Fruit fly (Drosophila melanogaster) whole organism, embryonic: ENCODE data around the gene dmrt11E.

ENCODE experiments used
- ATbp ChIP-seq: fragments of 200-800 bp; sonication (Bioruptor generic); optimal IDR thresholded peaks from 2 replicates; lab custom pipeline; 2017; ENCODE audit warnings: missing biosample characterization, mild to moderate bottlenecking, missing genetic modification characterization, missing genetic modification reagents
- BtbVII ChIP-seq: fragments of 200-800 bp; sonication (Bioruptor generic); optimal IDR thresholded peaks from 3 replicates; lab custom pipeline; 2017; ENCODE audit warnings: missing biosample characterization, mild to moderate bottlenecking, missing genetic modification characterization
- CG10274 ChIP-seq: fragments of 200-800 bp; sonication (Bioruptor generic); optimal IDR thresholded peaks from 3 replicates; lab custom pipeline; 2017; ENCODE audit warnings: missing biosample characterization, mild to moderate bottlenecking, missing genetic modification characterization
- CG10565 ChIP-seq: fragments of 200-800 bp; sonication (Bioruptor generic); optimal IDR thresholded peaks from 3 replicates; lab custom pipeline; 2016; ENCODE audit warnings: missing biosample characterization, mild to moderate bottlenecking, missing genetic modification characterization
- CG12104 ChIP-seq: fragments of 200-800 bp; sonication (Bioruptor generic); optimal IDR thresholded peaks from 3 replicates; lab custom pipeline; 2016; ENCODE audit warnings: missing biosample characterization, missing genetic modification characterization
- CG15011 ChIP-seq: fragments of 200-800 bp; sonication (Bioruptor generic); optimal IDR thresholded peaks from 3 replicates; lab custom pipeline; 2018; ENCODE audit warnings: missing biosample characterization, mild to moderate bottlenecking, missing genetic modification characterization
- CG15269 ChIP-seq: fragments of 200-800 bp; sonication (Bioruptor generic); optimal IDR thresholded peaks from 2 replicates; lab custom pipeline; 2018; ENCODE audit warnings: missing biosample characterization, mild to moderate bottlenecking, missing genetic modification characterization, moderate library complexity
- CG15479 ChIP-seq: fragments of 200-800 bp; sonication (Bioruptor generic); optimal IDR thresholded peaks from 3 replicates; lab custom pipeline; 2019; ENCODE audit warnings: missing biosample characterization, mild to moderate bottlenecking, missing genetic modification characterization, moderate library complexity
- CG1602 ChIP-seq: fragments of 200-800 bp; sonication (Bioruptor generic); optimal IDR thresholded peaks from 3 replicates; lab custom pipeline; 2016; ENCODE audit warnings: missing biosample characterization, missing genetic modification characterization
- CG1647 ChIP-seq: fragments of 200-800 bp; sonication (Bioruptor generic); optimal IDR thresholded peaks from 3 replicates; lab custom pipeline; 2016; ENCODE audit warnings: missing biosample characterization, missing genetic modification characterization
- CG18011 ChIP-seq: fragments of 200-800 bp; sonication (Bioruptor generic); optimal IDR thresholded peaks from 2 replicates; lab custom pipeline; 2017; ENCODE audit warnings: missing biosample characterization, missing genetic modification characterization, mild to moderate bottlenecking, moderate library complexity, missing genotype
- CG1832 ChIP-seq: fragments of 200-800 bp; sonication (Bioruptor generic); optimal IDR thresholded peaks from 2 replicates; lab custom pipeline; 2017; ENCODE audit warnings: missing biosample characterization, mild to moderate bottlenecking, missing genetic modification characterization, inconsistent platforms
- CG2875 ChIP-seq: fragments of 200-800 bp; sonication (Bioruptor generic); optimal IDR thresholded peaks from 2 replicates; lab custom pipeline; 2017; ENCODE audit warnings: missing biosample characterization, mild to moderate bottlenecking, missing genetic modification characterization, missing genetic modification reagents
- CG30020 ChIP-seq: fragments of 200-800 bp; optimal IDR thresholded peaks from 2 replicates; lab custom pipeline; 2019; ENCODE audit warnings: missing biosample characterization, mild to moderate bottlenecking, missing genetic modification characterization, moderate library complexity
- CG31365 ChIP-seq: fragments of 200-800 bp; sonication (Bioruptor generic); optimal IDR thresholded peaks from 2 replicates; lab custom pipeline; 2018; ENCODE audit warnings: missing biosample characterization, mild to moderate bottlenecking, missing genetic modification characterization
- CG3163 ChIP-seq: fragments of 200-800 bp; sonication (Bioruptor generic); optimal IDR thresholded peaks from 3 replicates; lab custom pipeline; 2016; ENCODE audit warnings: missing biosample characterization, missing genetic modification characterization
- CG3995 ChIP-seq: fragments of 200-800 bp; sonication (Bioruptor generic); optimal IDR thresholded peaks from 3 replicates; lab custom pipeline; 2016; ENCODE audit warnings: missing biosample characterization, missing genetic modification characterization
- CG4730 ChIP-seq: fragments of 200-800 bp; sonication (Bioruptor generic); IDR thresholded peaks from 2 replicates; pipeline ENCODE4 v1.3.6; 2022; ENCODE audit warnings: missing biosample characterization, missing genetic modification characterization
- CG4820 ChIP-seq: fragments of 200-800 bp; sonication (Bioruptor generic); optimal IDR thresholded peaks from 3 replicates; lab custom pipeline; 2016; ENCODE audit warnings: missing biosample characterization, missing genetic modification characterization
- CG6272 ChIP-seq: fragments of 200-800 bp; sonication (Bioruptor generic); IDR thresholded peaks from 2 replicates; pipeline ENCODE4 v1.3.6; 2022; ENCODE audit warnings: missing biosample characterization, missing genetic modification characterization
- CG6765 ChIP-seq: fragments of 200-800 bp; sonication (Bioruptor generic); optimal IDR thresholded peaks from 3 replicates; lab custom pipeline; 2017; ENCODE audit warnings: missing biosample characterization, mild to moderate bottlenecking, missing genetic modification characterization
- CG6813 ChIP-seq: fragments of 200-800 bp; sonication (Bioruptor generic); optimal IDR thresholded peaks from 2 replicates; lab custom pipeline; 2017; ENCODE audit warnings: missing biosample characterization, missing genetic modification characterization, mild to moderate bottlenecking, moderate library complexity, missing genetic modification reagents
- CG7372 ChIP-seq: fragments of 200-800 bp; sonication (Bioruptor generic); IDR thresholded peaks from 2 replicates; pipeline ENCODE4 v1.3.6; 2022; ENCODE audit warnings: missing biosample characterization, missing genetic modification characterization
- Dbx ChIP-seq: fragments of 200-800 bp; sonication (Bioruptor generic); IDR thresholded peaks from 3 replicates; pipeline ENCODE4 v1.3.6; 2022; ENCODE audit warnings: missing biosample characterization, missing genetic modification characterization
- Doc3 ChIP-seq: fragments of 200-800 bp; sonication (Bioruptor generic); IDR thresholded peaks from 3 replicates; pipeline ENCODE4 v1.3.6; 2022; ENCODE audit warnings: missing biosample characterization, missing genetic modification characterization; ENCODE audit not compliant: partially characterized antibody
- H2.0 ChIP-seq: fragments of 200-800 bp; sonication (Bioruptor generic); IDR thresholded peaks from 2 replicates; pipeline ENCODE4 v1.3.6; 2022; ENCODE audit warnings: missing biosample characterization, missing genetic modification characterization
- HLH54F ChIP-seq: fragments of 200-800 bp; sonication (Bioruptor generic); optimal IDR thresholded peaks from 3 replicates; lab custom pipeline; 2016; ENCODE audit warnings: missing biosample characterization, missing genetic modification characterization
- HmgD ChIP-seq: fragments of 200-800 bp; sonication (Bioruptor generic); optimal IDR thresholded peaks from 3 replicates; lab custom pipeline; 2016; ENCODE audit warnings: missing biosample characterization, missing genetic modification characterization
- Lhr ChIP-seq: fragments of 200-800 bp; sonication (Bioruptor generic); optimal IDR thresholded peaks from 3 replicates; lab custom pipeline; 2017; ENCODE audit warnings: mild to moderate bottlenecking, missing biosample characterization, missing genetic modification reagents, missing genetic modification characterization
- Lim3 ChIP-seq: fragments of 200-800 bp; sonication (Bioruptor generic); IDR thresholded peaks from 2 replicates; pipeline ENCODE4 v1.3.6; 2022; ENCODE audit warnings: missing biosample characterization, missing genetic modification characterization
- Oaz ChIP-seq: fragments of 200-800 bp; sonication (Bioruptor generic); IDR thresholded peaks from 2 replicates; pipeline ENCODE4 v1.3.6; 2022; ENCODE audit warnings: missing biosample characterization, missing genetic modification characterization
- Scr ChIP-seq: fragments of 200-800 bp; sonication (Bioruptor generic); IDR thresholded peaks from 2 replicates; pipeline ENCODE4 v1.3.6; 2022; ENCODE audit warnings: missing biosample characterization, missing genetic modification characterization; ENCODE audit not compliant: partially characterized antibody
- Taf1 ChIP-seq: fragments of 200-800 bp; sonication (Bioruptor generic); IDR thresholded peaks from 2 replicates; pipeline ENCODE4 v1.3.6; 2022; ENCODE audit warnings: missing biosample characterization, missing genetic modification characterization
- al ChIP-seq: fragments of 200-800 bp; sonication (Bioruptor generic); IDR thresholded peaks from 2 replicates; pipeline ENCODE4 v1.3.6; 2022; ENCODE audit warnings: missing biosample characterization, missing genetic modification characterization
- bab2 ChIP-seq: fragments of 200-800 bp; sonication (Bioruptor generic); optimal IDR thresholded peaks from 2 replicates; lab custom pipeline; 2016; ENCODE audit warnings: missing biosample characterization, missing genetic modification characterization
- bowl ChIP-seq: fragments of 200-800 bp; sonication (Bioruptor generic); IDR thresholded peaks from 2 replicates; pipeline ENCODE4 v1.3.6; 2022; ENCODE audit warnings: missing biosample characterization, missing genetic modification characterization
- cato ChIP-seq: fragments of 200-800 bp; sonication (Bioruptor generic); optimal IDR thresholded peaks from 2 replicates; lab custom pipeline; 2016; ENCODE audit warnings: missing biosample characterization, missing genetic modification characterization, borderline replicate concordance
- croc ChIP-seq: fragments of 200-800 bp; sonication (Bioruptor generic); conservative IDR thresholded peaks from 3 replicates; pipeline ENCODE4 v1.3.6; 2022; ENCODE audit warnings: missing biosample characterization, missing genetic modification characterization
- dati ChIP-seq: fragments of 200-800 bp; sonication (Bioruptor generic); IDR thresholded peaks from 2 replicates; pipeline ENCODE4 v1.3.6; 2022; ENCODE audit warnings: missing biosample characterization, missing genetic modification characterization
- eve ChIP-seq, 2 experiments: fragments of >200 bp; optimal IDR thresholded peaks; 2 replicates each; lab custom pipeline; 2017; ENCODE audit warnings: missing biosample characterization in 2 of 2, missing genetic modification characterization in 2 of 2
- fd3F ChIP-seq: fragments of 200-800 bp; sonication (Bioruptor generic); optimal IDR thresholded peaks from 2 replicates; lab custom pipeline; 2018; ENCODE audit warnings: missing biosample characterization, mild to moderate bottlenecking, missing genetic modification characterization, moderate library complexity
- klu ChIP-seq: fragments of 200-800 bp; sonication (Bioruptor generic); IDR thresholded peaks from 2 replicates; pipeline ENCODE4 v1.3.6; 2022; ENCODE audit warnings: missing biosample characterization, missing genetic modification characterization
- odd ChIP-seq: fragments of 200-800 bp; sonication (Bioruptor generic); optimal IDR thresholded peaks from 2 replicates; lab custom pipeline; 2017; ENCODE audit warnings: missing biosample characterization, mild to moderate bottlenecking, missing genetic modification characterization
- pho ChIP-seq: fragments of 200-800 bp; sonication (Bioruptor generic); optimal IDR thresholded peaks from 2 replicates; lab custom pipeline; 2016; ENCODE audit warnings: missing biosample characterization, missing genetic modification characterization
- pita ChIP-seq: fragments of 200-800 bp; sonication (Bioruptor generic); optimal IDR thresholded peaks from 2 replicates; lab custom pipeline; 2017; ENCODE audit warnings: missing biosample characterization, mild to moderate bottlenecking, missing genetic modification characterization
- sim ChIP-seq: fragments of 200-800 bp; sonication (Bioruptor generic); IDR thresholded peaks from 2 replicates; pipeline ENCODE4 v1.3.6; 2022; ENCODE audit warnings: missing biosample characterization, missing genetic modification characterization
- slbo ChIP-seq: fragments of 200-800 bp; sonication (Bioruptor generic); IDR thresholded peaks from 2 replicates; pipeline ENCODE4 v1.3.6; 2022; ENCODE audit warnings: missing biosample characterization, missing genetic modification characterization
- sqz ChIP-seq: fragments of 200-800 bp; sonication (Bioruptor generic); optimal IDR thresholded peaks from 3 replicates; lab custom pipeline; 2018; ENCODE audit warnings: missing biosample characterization, mild to moderate bottlenecking, missing genetic modification characterization
- stwl ChIP-seq: fragments of 200-800 bp; sonication (Bioruptor generic); optimal IDR thresholded peaks from 3 replicates; lab custom pipeline; 2018; ENCODE audit warnings: missing biosample characterization, mild to moderate bottlenecking, missing genetic modification characterization, moderate library complexity
- twi ChIP-seq: fragments of 200-800 bp; optimal IDR thresholded peaks from 2 replicates; lab custom pipeline; 2019; ENCODE audit warnings: missing biosample characterization, mild to moderate bottlenecking, missing genetic modification characterization, moderate library complexity
- unpg ChIP-seq: fragments of 200-800 bp; sonication (Bioruptor generic); optimal IDR thresholded peaks from 3 replicates; lab custom pipeline; 2018; ENCODE audit warnings: missing biosample characterization, mild to moderate bottlenecking, missing genetic modification characterization, moderate library complexity

Gene dmrt11E

DNA sequence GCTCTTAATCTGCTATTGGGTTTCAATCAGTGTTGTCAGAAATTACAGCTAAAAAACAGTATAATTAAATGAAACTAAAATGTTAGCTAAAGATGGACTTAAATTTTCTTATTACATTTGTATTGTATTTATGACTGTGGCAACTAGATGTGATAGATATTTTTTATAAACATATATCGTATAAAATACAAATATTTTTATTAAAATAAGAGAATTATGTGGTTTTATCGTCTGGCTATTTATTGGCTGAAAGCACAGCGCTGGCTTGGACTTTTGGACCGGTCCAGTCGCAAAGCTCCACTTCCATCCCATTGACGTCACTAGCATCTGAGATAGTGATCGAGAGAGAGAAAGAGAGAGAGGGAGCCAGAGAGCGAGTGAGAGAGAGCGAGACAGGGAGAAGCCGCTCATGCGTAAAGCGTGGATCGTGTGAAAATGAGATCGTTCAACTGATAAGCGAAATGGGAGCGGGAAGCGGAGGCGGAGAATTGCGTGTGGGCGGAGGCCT, 48.6 kb upstream of the dmrt11E start (continued):
- no peak for TF ChIP-seq Taf1 (GFP tag; lab: Robert Waterston, UW)
- TF ChIP-seq H2.0: no peak
- TF ChIP-seq stwl (tag; lab: Kevin White, UChicago): no peak
- TF ChIP-seq HmgD (GFP tag; lab: Kevin White, UChicago): no peak
- TF ChIP-seq CG7372: no peak
- no peak for TF ChIP-seq Oaz (GFP tag; lab: Robert Waterston, UW)
- TF ChIP-seq CG10274 (GFP tag; lab: Kevin White, UChicago): no peak
- no peak for TF ChIP-seq CG6272 (GFP tag; lab: Robert Waterston, UW)
- no peak for TF ChIP-seq Lim3 (GFP tag; lab: Robert Waterston, UW)
- TF ChIP-seq odd: no peak
- peak; percentile 29; the same call in 1 of the 2 replicates for TF ChIP-seq slbo (GFP tag; lab: Robert Waterston, UW)
- peak in 1 of 2 experiments; percentile 48 for TF ChIP-seq eve (GFP tag; optimal IDR thresholded peaks at IDR 0.05; lab: Kevin White, UChicago)
- no peak for TF ChIP-seq CG3163 (GFP tag; lab: Kevin White, UChicago)
- no peak for TF ChIP-seq cato
- TF ChIP-seq CG1832 (GFP tag; lab: Kevin White, UChicago): peak; percentile 76
- no peak for TF ChIP-seq twi (tag; lab: Kevin White, UChicago)
- TF ChIP-seq pho (GFP tag; lab: Kevin White, UChicago): no peak
- no peak for TF ChIP-seq dati (GFP tag; lab: Robert Waterston, UW)
- TF ChIP-seq CG15269 (tag; lab: Kevin White, UChicago): peak; percentile 51
- no peak for TF ChIP-seq CG3995 (GFP tag; lab: Kevin White, UChicago)
- TF ChIP-seq CG15011 (GFP tag; lab: Kevin White, UChicago): no peak
- TF ChIP-seq CG6813 (GFP tag; lab: Kevin White, UChicago): no peak
- no peak for TF ChIP-seq CG10565 (GFP tag; lab: Kevin White, UChicago)
- peak; percentile 62 for TF ChIP-seq BtbVII (GFP tag; lab: Kevin White, UChicago)
- no peak for TF ChIP-seq CG2875
- no peak for TF ChIP-seq CG4820 (GFP tag; lab: Kevin White, UChicago)
- no peak for TF ChIP-seq CG31365
- no peak for TF ChIP-seq ATbp
- no peak for TF ChIP-seq CG30020
- peak; percentile 40 for TF ChIP-seq unpg

dm6 chrX:13320697-13321445, 47.1 kb upstream of the dmrt11E start:
- TF ChIP-seq CG6765 (GFP tag; lab: Kevin White, UChicago): peak; percentile 2
- no peak for TF ChIP-seq croc (GFP tag; lab: Robert Waterston, UW)
- no peak for TF ChIP-seq bab2 (GFP tag; lab: Kevin White, UChicago)
- TF ChIP-seq slbo (GFP tag; lab: Robert Waterston, UW): peak; percentile 15; the same call in 1 of the 2 replicates
- no peak for TF ChIP-seq CG1647
- peak; percentile 33; the same call in 1 of the 3 replicates for TF ChIP-seq Dbx
- TF ChIP-seq sim: no peak
- peak; percentile 39 for TF ChIP-seq sqz (GFP tag; lab: Kevin White, UChicago)
- TF ChIP-seq HLH54F: no peak
- TF ChIP-seq CG1602: peak; percentile 0
- TF ChIP-seq Doc3 (GFP tag; lab: Robert Waterston, UW): no peak
- 0 out of 2 replicates have a peak, but pooled peaks have one; percentile 33 for TF ChIP-seq al (GFP tag; lab: Robert Waterston, UW)
- TF ChIP-seq CG4730 (GFP tag; lab: Robert Waterston, UW): no peak
- TF ChIP-seq pita (GFP tag; lab: Kevin White, UChicago): no peak
- no peak for TF ChIP-seq Scr (GFP tag; lab: Robert Waterston, UW)
- no peak for TF ChIP-seq fd3F (GFP tag; lab: Kevin White, UChicago)
- no peak for TF ChIP-seq Lhr (GFP tag; lab: Kevin White, UChicago)
- peak; percentile 36 for TF ChIP-seq CG12104 (GFP tag; lab: Kevin White, UChicago)
- TF ChIP-seq CG18011 (GFP tag; lab: Kevin White, UChicago): no peak
- TF ChIP-seq CG15479 (GFP tag; lab: Kevin White, UChicago): no peak
- no peak for TF ChIP-seq klu (GFP tag; lab: Robert Waterston, UW)
- no peak for TF ChIP-seq bowl (GFP tag; lab: Robert Waterston, UW)
